Worm (Caenorhabditis elegans): ENCODE measurements around the gene C08E8.9.

DNA sequence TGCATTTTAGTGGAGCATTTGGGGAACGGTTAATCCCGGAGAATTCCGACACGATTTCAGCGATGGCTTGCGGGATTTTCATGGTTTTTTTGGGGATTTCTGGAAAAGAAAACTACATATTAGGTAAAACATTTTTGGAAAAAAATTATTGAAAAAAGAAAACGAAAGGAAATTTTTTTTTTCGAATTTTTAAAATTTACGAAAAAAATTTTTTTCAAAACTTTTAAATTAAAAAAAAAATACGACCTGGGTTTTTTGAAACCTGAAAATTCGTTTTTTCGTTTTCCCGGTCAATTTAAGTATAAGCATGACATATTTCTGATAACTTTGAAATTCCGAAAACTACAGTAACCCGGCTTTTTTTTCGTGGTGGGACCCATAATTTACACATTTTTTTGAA lies 24.9 kb upstream of the C08E8.9 start, which contains the start of gene C08E8.10:
- no peak for TF ChIP-seq isw-1 (GFP tag; IDR thresholded peaks at IDR 0.05)
- no peak for TF ChIP-seq zag-1 (tag; optimal IDR thresholded peaks at IDR 0.05)
- no peak for TF ChIP-seq ceh-90 (tag; optimal IDR thresholded peaks at IDR 0.05)
- no peak for TF ChIP-seq ceh-82 (tag; optimal IDR thresholded peaks at IDR 0.05)
- no peak for TF ChIP-seq unc-62 (GFP tag; optimal IDR thresholded peaks at IDR 0.05)
- TF ChIP-seq ztf-11 (tag; optimal IDR thresholded peaks at IDR 0.05), result no peak
- no peak for TF ChIP-seq snpc-4 (tag; optimal IDR thresholded peaks at IDR 0.05)
- no peak for TF ChIP-seq nhr-20 (tag; optimal IDR thresholded peaks at IDR 0.05)
- TF ChIP-seq fkh-4 (tag; optimal IDR thresholded peaks at IDR 0.05; ENCODE audit: borderline replicate concordance), result no peak
- no peak for TF ChIP-seq nhr-12 (tag; optimal IDR thresholded peaks at IDR 0.05)
